Fruit fly (Drosophila melanogaster) whole organism, embryonic: ENCODE results near the gene Rexo5.

Source experiments
- Aef1 ChIP-seq: fragments of 200-800 bp; sonication (Bioruptor generic); IDR thresholded peaks from 3 replicates; pipeline ENCODE4 v1.3.6; 2022; ENCODE audit warnings: missing biosample characterization, missing genetic modification characterization
- Atf6 ChIP-seq: fragments of 200-800 bp; sonication (Bioruptor generic); IDR thresholded peaks from 2 replicates; pipeline ENCODE4 v1.3.6; 2022; ENCODE audit warnings: missing biosample characterization, missing genetic modification characterization
- BtbVII ChIP-seq: fragments of 200-800 bp; sonication (Bioruptor generic); optimal IDR thresholded peaks from 3 replicates; lab custom pipeline; 2017; ENCODE audit warnings: missing biosample characterization, mild to moderate bottlenecking, missing genetic modification characterization
- CG1024 ChIP-seq: fragments of 200-800 bp; sonication (Bioruptor generic); IDR thresholded peaks from 2 replicates; pipeline ENCODE4 v1.3.6; 2022; ENCODE audit warnings: missing biosample characterization, missing genetic modification characterization
- CG11560 ChIP-seq: fragments of 200-800 bp; sonication (Bioruptor generic); IDR thresholded peaks from 3 replicates; pipeline ENCODE4 v1.3.6; 2022; ENCODE audit warnings: missing biosample characterization, missing genetic modification characterization
- CG12659 ChIP-seq: fragments of 200-800 bp; sonication (Bioruptor generic); optimal IDR thresholded peaks from 3 replicates; lab custom pipeline; 2017; ENCODE audit warnings: mild to moderate bottlenecking, missing biosample characterization, missing genetic modification reagents, missing genetic modification characterization
- CG14014 ChIP-seq: fragments of 200-800 bp; sonication (Bioruptor generic); IDR thresholded peaks from 2 replicates; pipeline ENCODE4 v1.3.6; 2022; ENCODE audit warnings: missing biosample characterization, missing genetic modification characterization
- CG14965 ChIP-seq: fragments of 200-800 bp; sonication (Bioruptor generic); optimal IDR thresholded peaks from 2 replicates; lab custom pipeline; 2016; ENCODE audit warnings: missing biosample characterization, missing genetic modification characterization, borderline replicate concordance
- CG1792 ChIP-seq: fragments of 200-800 bp; sonication (Bioruptor generic); optimal IDR thresholded peaks from 2 replicates; lab custom pipeline; 2016; ENCODE audit warnings: missing biosample characterization, missing genetic modification characterization
- CG2129 ChIP-seq: fragments of 200-800 bp; sonication (Bioruptor generic); IDR thresholded peaks from 2 replicates; pipeline ENCODE4 v1.3.6; 2022; ENCODE audit warnings: missing biosample characterization, missing genetic modification characterization; ENCODE audit not compliant: partially characterized antibody
- CG3065 ChIP-seq: fragments of 200-800 bp; sonication (Bioruptor generic); optimal IDR thresholded peaks from 2 replicates; lab custom pipeline; 2016; ENCODE audit warnings: missing biosample characterization, missing genetic modification characterization
- CG43689 ChIP-seq: fragments of 200-800 bp; sonication (Bioruptor generic); IDR thresholded peaks from 2 replicates; pipeline ENCODE4 v1.3.6; 2022; ENCODE audit warnings: missing biosample characterization, missing genetic modification characterization
- CG4820 ChIP-seq: fragments of 200-800 bp; sonication (Bioruptor generic); optimal IDR thresholded peaks from 3 replicates; lab custom pipeline; 2016; ENCODE audit warnings: missing biosample characterization, missing genetic modification characterization
- CG5245 ChIP-seq: fragments of 200-800 bp; sonication (Bioruptor generic); optimal IDR thresholded peaks from 3 replicates; lab custom pipeline; 2016; ENCODE audit warnings: missing biosample characterization, missing genetic modification characterization
- CG5953 ChIP-seq: fragments of 200-800 bp; sonication (Bioruptor generic); IDR thresholded peaks from 2 replicates; pipeline ENCODE4 v1.3.6; 2022; ENCODE audit warnings: missing biosample characterization, missing genetic modification characterization
- CG6689 ChIP-seq: fragments of 200-800 bp; sonication (Bioruptor generic); IDR thresholded peaks from 2 replicates; pipeline ENCODE4 v1.3.6; 2022; ENCODE audit warnings: missing biosample characterization, missing genetic modification characterization
- CG7839 ChIP-seq: fragments of 200-800 bp; sonication (Bioruptor generic); optimal IDR thresholded peaks from 3 replicates; lab custom pipeline; 2018; ENCODE audit warnings: missing biosample characterization, mild to moderate bottlenecking, missing genetic modification characterization, moderate library complexity
- CG8089 ChIP-seq: fragments of 200-800 bp; sonication (Bioruptor generic); optimal IDR thresholded peaks from 3 replicates; lab custom pipeline; 2016; ENCODE audit warnings: missing biosample characterization, missing genetic modification characterization
- CG9876 ChIP-seq: fragments of 200-800 bp; sonication (Bioruptor generic); optimal IDR thresholded peaks from 2 replicates; lab custom pipeline; 2016; ENCODE audit warnings: missing biosample characterization, missing genetic modification characterization
- CHES-1-like ChIP-seq: fragments of 200-800 bp; sonication (Bioruptor generic); optimal IDR thresholded peaks from 2 replicates; lab custom pipeline; 2016; ENCODE audit warnings: missing biosample characterization, missing genetic modification characterization
- CkIIα-i1 ChIP-seq: fragments of 200-800 bp; sonication (Bioruptor generic); IDR thresholded peaks from 2 replicates; pipeline ENCODE4 v1.3.6; 2022; ENCODE audit warnings: missing biosample characterization, missing genetic modification characterization
- CrebB ChIP-seq: fragments of 200-800 bp; sonication (Bioruptor generic); optimal IDR thresholded peaks from 3 replicates; lab custom pipeline; 2018; ENCODE audit warnings: missing biosample characterization, mild to moderate bottlenecking, missing genetic modification characterization
- Dad ChIP-seq: fragments of 200-800 bp; sonication (Bioruptor generic); optimal IDR thresholded peaks from 3 replicates; lab custom pipeline; 2016; ENCODE audit warnings: missing biosample characterization, missing genetic modification characterization
- Dbx ChIP-seq: fragments of 200-800 bp; sonication (Bioruptor generic); IDR thresholded peaks from 3 replicates; pipeline ENCODE4 v1.3.6; 2022; ENCODE audit warnings: missing biosample characterization, missing genetic modification characterization
- Dip2 ChIP-seq: fragments of 200-800 bp; sonication (Bioruptor generic); IDR thresholded peaks from 2 replicates; pipeline ENCODE4 v1.3.6; 2022; ENCODE audit warnings: missing biosample characterization, missing genetic modification characterization
- Elba2 ChIP-seq: fragments of 200-800 bp; sonication (Bioruptor generic); optimal IDR thresholded peaks from 3 replicates; lab custom pipeline; 2016; ENCODE audit warnings: missing biosample characterization, missing genetic modification characterization
- Hey ChIP-seq: fragments of 200-800 bp; sonication (Bioruptor generic); optimal IDR thresholded peaks from 3 replicates; lab custom pipeline; 2018; ENCODE audit warnings: missing biosample characterization, mild to moderate bottlenecking, missing genetic modification characterization
- Hr39 ChIP-seq: fragments of >200 bp; optimal IDR thresholded peaks from 2 replicates; lab custom pipeline; 2017
- Max ChIP-seq: fragments of 200-800 bp; sonication (Bioruptor generic); optimal IDR thresholded peaks from 2 replicates; lab custom pipeline; 2016; ENCODE audit warnings: missing biosample characterization, mild to moderate bottlenecking, missing genetic modification characterization
- NfI ChIP-seq: fragments of 200-800 bp; sonication (Bioruptor generic); optimal IDR thresholded peaks from 3 replicates; lab custom pipeline; 2018; ENCODE audit warnings: missing biosample characterization, mild to moderate bottlenecking, missing genetic modification characterization, moderate library complexity
- Oli ChIP-seq: fragments of 200-800 bp; sonication (Bioruptor generic); optimal IDR thresholded peaks from 2 replicates; lab custom pipeline; 2018; ENCODE audit warnings: missing biosample characterization, mild to moderate bottlenecking, missing genetic modification characterization, moderate library complexity
- Ptx1 ChIP-seq: fragments of 200-800 bp; sonication (Bioruptor generic); IDR thresholded peaks from 2 replicates; pipeline ENCODE4 v1.3.6; 2022; ENCODE audit warnings: missing biosample characterization, missing genetic modification characterization
- Sin3A ChIP-seq: fragments of >200 bp; optimal IDR thresholded peaks from 2 replicates; lab custom pipeline; 2018
- Spps ChIP-seq: fragments of 200-800 bp; sonication (Bioruptor generic); optimal IDR thresholded peaks from 2 replicates; lab custom pipeline; 2018; ENCODE audit warnings: missing biosample characterization, mild to moderate bottlenecking, missing genetic modification characterization
- bbx ChIP-seq: fragments of 200-800 bp; sonication (Bioruptor generic); IDR thresholded peaks from 2 replicates; pipeline ENCODE4 v1.3.6; 2022; ENCODE audit warnings: missing biosample characterization, missing genetic modification characterization; ENCODE audit not compliant: partially characterized antibody
- cas ChIP-seq: fragments of 200-800 bp; sonication (Bioruptor generic); IDR thresholded peaks from 2 replicates; pipeline ENCODE4 v1.3.6; 2022; ENCODE audit warnings: missing biosample characterization, missing genetic modification characterization
- crc ChIP-seq: fragments of 200-800 bp; sonication (Bioruptor generic); optimal IDR thresholded peaks from 2 replicates; lab custom pipeline; 2016; ENCODE audit warnings: missing biosample characterization, missing genetic modification characterization
- crp ChIP-seq, 2 experiments: fragments of 200-800 bp; sonication (Bioruptor generic); optimal IDR thresholded peaks; 2 replicates in 1 of 2; 3 replicates in 1 of 2; lab custom pipeline; 2017; ENCODE audit warnings: missing biosample characterization in 2 of 2, missing genetic modification characterization in 2 of 2, mild to moderate bottlenecking in 1 of 2, moderate library complexity in 1 of 2
- dati ChIP-seq: fragments of 200-800 bp; sonication (Bioruptor generic); IDR thresholded peaks from 2 replicates; pipeline ENCODE4 v1.3.6; 2022; ENCODE audit warnings: missing biosample characterization, missing genetic modification characterization
- disco-r ChIP-seq: fragments of 200-800 bp; sonication (Bioruptor generic); optimal IDR thresholded peaks from 2 replicates; lab custom pipeline; 2016; ENCODE audit warnings: missing biosample characterization, missing genetic modification characterization
- ems ChIP-seq: fragments of 200-800 bp; sonication (Bioruptor generic); optimal IDR thresholded peaks from 3 replicates; lab custom pipeline; 2016; ENCODE audit warnings: missing biosample characterization, missing genetic modification characterization
- eyg ChIP-seq: fragments of 200-800 bp; sonication (Bioruptor generic); optimal IDR thresholded peaks from 3 replicates; lab custom pipeline; 2016; ENCODE audit warnings: missing biosample characterization, missing genetic modification characterization
- fu2 ChIP-seq: fragments of 200-800 bp; sonication (Bioruptor generic); optimal IDR thresholded peaks from 2 replicates; lab custom pipeline; 2016; ENCODE audit warnings: missing biosample characterization, missing genetic modification characterization
- inv ChIP-seq: fragments of 200-800 bp; sonication (Bioruptor generic); IDR thresholded peaks from 2 replicates; pipeline ENCODE4 v1.3.6; 2022; ENCODE audit warnings: missing biosample characterization, missing genetic modification characterization; ENCODE audit not compliant: partially characterized antibody
- jigr1 ChIP-seq: fragments of 200-800 bp; sonication (Bioruptor generic); IDR thresholded peaks from 3 replicates; pipeline ENCODE4 v1.3.6; 2022; ENCODE audit warnings: missing biosample characterization, missing genetic modification characterization
- kay ChIP-seq: fragments of 200-800 bp; sonication (Bioruptor generic); optimal IDR thresholded peaks from 2 replicates; lab custom pipeline; 2016; ENCODE audit warnings: missing biosample characterization, missing genetic modification characterization
- knrl ChIP-seq: fragments of 200-800 bp; sonication (Bioruptor generic); IDR thresholded peaks from 3 replicates; pipeline ENCODE4 v1.3.6; 2022; ENCODE audit warnings: missing biosample characterization, missing genetic modification characterization; ENCODE audit not compliant: partially characterized antibody
- oc ChIP-seq: fragments of 200-800 bp; sonication (Bioruptor generic); optimal IDR thresholded peaks from 2 replicates; lab custom pipeline; 2018; ENCODE audit warnings: missing biosample characterization, mild to moderate bottlenecking, missing genetic modification characterization, moderate library complexity
- phol ChIP-seq: fragments of 200-800 bp; sonication (Bioruptor generic); optimal IDR thresholded peaks from 3 replicates; lab custom pipeline; 2018; ENCODE audit warnings: missing biosample characterization, mild to moderate bottlenecking, missing genetic modification characterization, moderate library complexity
- pros ChIP-seq: fragments of 200-800 bp; sonication (Bioruptor generic); optimal IDR thresholded peaks from 3 replicates; lab custom pipeline; 2019; ENCODE audit warnings: missing biosample characterization, mild to moderate bottlenecking, missing genetic modification characterization, moderate library complexity
- ro ChIP-seq: fragments of 200-800 bp; sonication (Bioruptor generic); IDR thresholded peaks from 2 replicates; pipeline ENCODE4 v1.3.6; 2022; ENCODE audit warnings: missing biosample characterization, missing genetic modification characterization
- salm ChIP-seq: fragments of 200-800 bp; sonication (Bioruptor generic); optimal IDR thresholded peaks from 2 replicates; lab custom pipeline; 2018; ENCODE audit warnings: missing biosample characterization, mild to moderate bottlenecking, missing genetic modification characterization
- unc-4 ChIP-seq: fragments of 200-800 bp; sonication (Bioruptor generic); IDR thresholded peaks from 2 replicates; pipeline ENCODE4 v1.3.6; 2022; ENCODE audit warnings: missing biosample characterization, missing genetic modification characterization; ENCODE audit not compliant: partially characterized antibody

The Rexo5 gene

DNA sequence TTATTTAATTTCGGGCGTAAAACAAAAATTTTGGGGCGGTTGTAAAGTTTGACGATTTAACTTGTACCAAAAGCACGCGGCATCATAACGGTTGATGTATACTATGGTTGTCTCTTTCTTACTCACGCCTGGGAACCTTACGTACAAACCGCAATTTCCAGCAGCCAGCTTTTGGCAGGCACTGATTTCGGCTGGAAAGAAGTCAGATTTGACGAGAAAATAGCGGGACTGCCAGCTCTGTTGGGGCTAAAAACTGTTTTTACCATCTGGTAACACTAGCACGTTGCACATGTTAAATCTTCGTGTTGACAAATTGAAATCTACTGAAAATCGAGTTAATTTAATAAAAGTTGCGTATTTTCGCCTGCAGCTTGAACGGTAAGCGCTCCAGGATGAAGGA lies 2.4 kb downstream of the Rexo5 start, which contains the start of gene zpg (continued):
- peak; percentile 34; the same call in 1 of the 2 replicates for TF ChIP-seq unc-4
- TF ChIP-seq Oli: no peak
- TF ChIP-seq salm (tag; lab: Kevin White, UChicago): no peak
- no peak for TF ChIP-seq CG5953
- TF ChIP-seq inv (GFP tag; lab: Robert Waterston, UW): peak; percentile 37; the same call in 1 of the 2 replicates
- no peak for TF ChIP-seq CG43689 (GFP tag; lab: Robert Waterston, UW)
- TF ChIP-seq CG7839 (tag; lab: Kevin White, UChicago): no peak
- TF ChIP-seq ro (GFP tag; lab: Robert Waterston, UW): no peak
- peak; percentile 53; the same call in 1 of the 2 replicates for TF ChIP-seq bbx
- peak; percentile 85 for TF ChIP-seq Max (GFP tag; lab: Kevin White, UChicago)
- no peak for TF ChIP-seq Dad (GFP tag; lab: Kevin White, UChicago)
- no peak for TF ChIP-seq Dbx (GFP tag; lab: Robert Waterston, UW)
- TF ChIP-seq phol (tag; lab: Kevin White, UChicago): no peak
- no peak for TF ChIP-seq Aef1 (GFP tag; lab: Robert Waterston, UW)
- TF ChIP-seq crp (GFP tag; optimal IDR thresholded peaks at IDR 0.05; lab: Kevin White, UChicago): peak in 1 of 2 experiments; percentile 44
- TF ChIP-seq kay (GFP tag; lab: Kevin White, UChicago): no peak
- TF ChIP-seq Spps (tag; lab: Kevin White, UChicago): no peak
- peak; percentile 18 for TF ChIP-seq NfI (GFP tag; lab: Kevin White, UChicago)
- no peak for TF ChIP-seq CG2129 (GFP tag; lab: Robert Waterston, UW)
- TF ChIP-seq CG9876: peak; percentile 4
- no peak for TF ChIP-seq CG4820
- no peak for TF ChIP-seq CG8089
- peak; percentile 54 for TF ChIP-seq CHES-1-like (GFP tag; lab: Kevin White, UChicago)
- no peak for TF ChIP-seq crc (GFP tag; lab: Kevin White, UChicago)
- TF ChIP-seq CG3065 (GFP tag; lab: Kevin White, UChicago): no peak
- peak; percentile 47 for TF ChIP-seq disco-r
- no peak for TF ChIP-seq Ptx1 (GFP tag; lab: Robert Waterston, UW)
- no peak for TF ChIP-seq CrebB (tag; lab: Kevin White, UChicago)
- TF ChIP-seq CG12659 (GFP tag; lab: Kevin White, UChicago): peak; percentile 72
- TF ChIP-seq Hey: no peak
- TF ChIP-seq ems (GFP tag; lab: Kevin White, UChicago): peak; percentile 30
- TF ChIP-seq Atf6 (GFP tag; lab: Robert Waterston, UW): no peak
- TF ChIP-seq eyg (GFP tag; lab: Kevin White, UChicago): no peak
- no peak for TF ChIP-seq dati (GFP tag; lab: Robert Waterston, UW)
- no peak for TF ChIP-seq CG5245
- no peak for TF ChIP-seq Hr39 (lab: Kevin White, UChicago)
- TF ChIP-seq cas (GFP tag; lab: Robert Waterston, UW): no peak
- TF ChIP-seq CG14965 (GFP tag; lab: Kevin White, UChicago): no peak
- TF ChIP-seq Dip2: no peak
- no peak for TF ChIP-seq oc (tag; lab: Kevin White, UChicago)
- no peak for TF ChIP-seq pros (GFP tag; lab: Kevin White, UChicago)
- no peak for TF ChIP-seq jigr1 (GFP tag; lab: Robert Waterston, UW)
- TF ChIP-seq knrl (GFP tag; lab: Robert Waterston, UW): peak; percentile 69
- TF ChIP-seq BtbVII: no peak
- no peak for TF ChIP-seq CkIIα-i1 (GFP tag; lab: Robert Waterston, UW)
- no peak for TF ChIP-seq CG14014 (GFP tag; lab: Robert Waterston, UW)
- TF ChIP-seq CG1792 (GFP tag; lab: Kevin White, UChicago): no peak
- TF ChIP-seq CG6689 (GFP tag; lab: Robert Waterston, UW): no peak
- peak; percentile 87 for TF ChIP-seq Sin3A
- TF ChIP-seq CG11560: no peak
- no peak for TF ChIP-seq fu2
- no peak for TF ChIP-seq Elba2 (GFP tag; lab: Kevin White, UChicago)
- no peak for TF ChIP-seq CG1024 (GFP tag; lab: Robert Waterston, UW)
